Fruit fly (Drosophila melanogaster): ENCODE measurements around the gene Adhr.

Adhr gene

dm6 chr2L:14614897-14615602 is at the start of gene Adhr, which contains the start of gene Adh (continued):
- no peak for TF ChIP-seq Lim3 (GFP tag; IDR thresholded peaks at IDR 0.05)
- TF ChIP-seq ranshi (GFP tag; IDR thresholded peaks at IDR 0.05) = peak; percentile 42; the same call in 1 of the 2 replicates
- TF ChIP-seq CG12942 (GFP tag; optimal IDR thresholded peaks at IDR 0.05) = peak; percentile 49
- TF ChIP-seq knrl (GFP tag; IDR thresholded peaks at IDR 0.05; ENCODE audit: partially characterized antibody) = no peak
- TF ChIP-seq CG9817 (tag; optimal IDR thresholded peaks at IDR 0.05) = peak; percentile 68
- peak; percentile 58; the same call in 1 of the 2 replicates for TF ChIP-seq CG3847 (GFP tag; IDR thresholded peaks at IDR 0.05)
- TF ChIP-seq CG17361 (GFP tag; IDR thresholded peaks at IDR 0.05) = peak; percentile 88
- peak; percentile 29 for TF ChIP-seq CG5245 (GFP tag; optimal IDR thresholded peaks at IDR 0.05)
- peak; percentile 63 for TF ChIP-seq CG17829 (tag; optimal IDR thresholded peaks at IDR 0.05)
- peak; percentile 43 for TF ChIP-seq CG11085 (GFP tag; IDR thresholded peaks at IDR 0.05)
- peak; percentile 56 for TF ChIP-seq D19B (GFP tag; optimal IDR thresholded peaks at IDR 0.05)
- TF ChIP-seq Mrtf (GFP tag; IDR thresholded peaks at IDR 0.05) = peak; percentile 67; the same call in 2 of the 3 replicates
- TF ChIP-seq dmrt99B (tag; optimal IDR thresholded peaks at IDR 0.05) = peak; percentile 85
- peak; percentile 87 for TF ChIP-seq sens (GFP tag)
- TF ChIP-seq CG2199 (GFP tag; IDR thresholded peaks at IDR 0.05) = no peak
- TF ChIP-seq CG18262 (tag; optimal IDR thresholded peaks at IDR 0.05) = peak; percentile 81
- peak; percentile 52; the same call in 1 of the 2 replicates for TF ChIP-seq ara (GFP tag; IDR thresholded peaks at IDR 0.05)
- no peak for TF ChIP-seq Gsc (GFP tag; IDR thresholded peaks at IDR 0.05)
- TF ChIP-seq CG4707 (GFP tag; optimal IDR thresholded peaks at IDR 0.05) = no peak
- peak; percentile 71 for TF ChIP-seq sug (tag; optimal IDR thresholded peaks at IDR 0.05)
- TF ChIP-seq CG12155 (GFP tag; optimal IDR thresholded peaks at IDR 0.05) = peak; percentile 74
- TF ChIP-seq pita (GFP tag; optimal IDR thresholded peaks at IDR 0.05) = no peak
- peak; percentile 47 for TF ChIP-seq pb (GFP tag; optimal IDR thresholded peaks at IDR 0.05)
- TF ChIP-seq CG3726 (GFP tag; IDR thresholded peaks at IDR 0.05) = no peak
- peak; percentile 49 for TF ChIP-seq Dip3 (GFP tag; optimal IDR thresholded peaks at IDR 0.05)
- TF ChIP-seq Hand (GFP tag; optimal IDR thresholded peaks at IDR 0.05) = peak; percentile 51
- no peak for TF ChIP-seq stwl (tag; optimal IDR thresholded peaks at IDR 0.05)
- no peak for TF ChIP-seq Dip2 (GFP tag; IDR thresholded peaks at IDR 0.05)
- peak; percentile 18 for TF ChIP-seq ems (GFP tag; optimal IDR thresholded peaks at IDR 0.05)
- TF ChIP-seq CG10321 (GFP tag; IDR thresholded peaks at IDR 0.05) = no peak
- peak; percentile 80 for TF ChIP-seq row (GFP tag; IDR thresholded peaks at IDR 0.05)
- TF ChIP-seq fru (optimal IDR thresholded peaks at IDR 0.05) = no peak
- TF ChIP-seq D19A (tag; optimal IDR thresholded peaks at IDR 0.05) = peak; percentile 69
- TF ChIP-seq Oaz (GFP tag; IDR thresholded peaks at IDR 0.05) = no peak
- peak; percentile 69 for TF ChIP-seq CG7786 (GFP tag; optimal IDR thresholded peaks at IDR 0.05)
- TF ChIP-seq chm (GFP tag; IDR thresholded peaks at IDR 0.05) = no peak
- peak; percentile 19 for TF ChIP-seq maf-S (GFP tag; optimal IDR thresholded peaks at IDR 0.05)
- TF ChIP-seq sim (GFP tag; IDR thresholded peaks at IDR 0.05) = 0 out of 2 replicates have a peak, but pooled peaks have one; percentile 45
- TF ChIP-seq CG33557 (GFP tag; optimal IDR thresholded peaks at IDR 0.05) = no peak
- no peak for TF ChIP-seq CG17912 (GFP tag; optimal IDR thresholded peaks at IDR 0.05)
- peak; percentile 34 for TF ChIP-seq CG10462 (GFP tag; optimal IDR thresholded peaks at IDR 0.05)
- no peak for TF ChIP-seq jing (GFP tag; optimal IDR thresholded peaks at IDR 0.05)
- TF ChIP-seq Dfd (GFP tag; optimal IDR thresholded peaks at IDR 0.05) = no peak
- peak; percentile 77 for TF ChIP-seq BtbVII (GFP tag; optimal IDR thresholded peaks at IDR 0.05)
- TF ChIP-seq nmo (GFP tag; optimal IDR thresholded peaks at IDR 0.05) = peak; percentile 82
- TF ChIP-seq org-1 (GFP tag; optimal IDR thresholded peaks at IDR 0.05) = peak; percentile 70
- TF ChIP-seq CG10654 (GFP tag; optimal IDR thresholded peaks at IDR 0.05) = peak; percentile 47
- no peak for TF ChIP-seq Tbp (GFP tag; optimal IDR thresholded peaks at IDR 0.05)
- peak; percentile 58 for TF ChIP-seq HmgZ (tag; optimal IDR thresholded peaks at IDR 0.05)
- TF ChIP-seq CG10565 (GFP tag; optimal IDR thresholded peaks at IDR 0.05) = no peak
- peak; percentile 80 for TF ChIP-seq Fer3 (tag; optimal IDR thresholded peaks at IDR 0.05)
